Fruit fly (Drosophila melanogaster): ENCODE results near the gene CG3734.

CG3734 gene

DNA sequence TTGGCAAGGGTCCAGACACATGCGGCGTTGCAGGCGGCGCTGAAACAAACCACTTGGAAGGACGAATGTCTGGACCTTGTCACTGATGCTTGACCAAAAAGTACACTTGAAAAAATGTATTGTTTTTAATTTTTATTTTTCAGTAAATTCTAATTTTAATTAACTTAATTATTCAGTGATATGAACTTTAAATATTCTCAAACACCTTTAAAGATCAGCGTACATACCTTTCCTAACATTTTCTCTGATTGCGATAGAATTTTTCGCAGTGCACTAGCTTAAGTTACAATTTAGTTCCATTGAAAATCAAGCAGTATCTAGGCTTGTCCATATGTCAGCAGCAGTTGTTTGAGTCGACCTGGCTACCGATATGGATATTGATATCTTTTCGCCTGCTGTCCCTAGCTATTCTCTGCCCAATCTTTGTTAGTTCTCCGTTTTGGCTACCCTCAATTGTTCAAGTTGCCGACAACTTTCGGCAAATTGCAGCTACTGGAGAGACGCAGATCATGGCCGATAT, 48.4 kb upstream of the CG3734 start (continued):
- no peak for TF ChIP-seq CG13287 (GFP tag; IDR thresholded peaks at IDR 0.05; ENCODE audit: partially characterized antibody)
- TF ChIP-seq Ptx1 (GFP tag; IDR thresholded peaks at IDR 0.05): no peak
- peak; percentile 36 for TF ChIP-seq CG4424 (GFP tag; optimal IDR thresholded peaks at IDR 0.05)
- TF ChIP-seq CG14667 (GFP tag; IDR thresholded peaks at IDR 0.05): no peak
- TF ChIP-seq Ets65A (GFP tag): peak; percentile 90
- no peak for TF ChIP-seq Fer1 (GFP tag; optimal IDR thresholded peaks at IDR 0.05)
- TF ChIP-seq tll (GFP tag; optimal IDR thresholded peaks at IDR 0.05): peak in 1 of 2 experiments; percentile 91
- TF ChIP-seq Hr3 (GFP tag; optimal IDR thresholded peaks at IDR 0.05): no peak
- TF ChIP-seq CG18011 (GFP tag; optimal IDR thresholded peaks at IDR 0.05): no peak
- no peak for TF ChIP-seq B-H2 (GFP tag; optimal IDR thresholded peaks at IDR 0.05)
- TF ChIP-seq Hr51 (GFP tag; optimal IDR thresholded peaks at IDR 0.05): no peak
- no peak for TF ChIP-seq Poxn (GFP tag; IDR thresholded peaks at IDR 0.05)
- no peak for TF ChIP-seq klu (GFP tag; IDR thresholded peaks at IDR 0.05)
- TF ChIP-seq en (GFP tag; optimal IDR thresholded peaks at IDR 0.05): no peak
- TF ChIP-seq dmrt11E (tag; optimal IDR thresholded peaks at IDR 0.05): peak; percentile 78
- no peak for TF ChIP-seq HLHmδ (GFP tag; optimal IDR thresholded peaks at IDR 0.05)
- peak; percentile 32 for TF ChIP-seq tin (GFP tag; optimal IDR thresholded peaks at IDR 0.05)
- TF ChIP-seq CG17912 (GFP tag; optimal IDR thresholded peaks at IDR 0.05): no peak
- no peak for TF ChIP-seq Gug (GFP tag; IDR thresholded peaks at IDR 0.05)
- TF ChIP-seq CG17186 (GFP tag; optimal IDR thresholded peaks at IDR 0.05): no peak
- TF ChIP-seq Doc2 (GFP tag; IDR thresholded peaks at IDR 0.05): no peak
- peak; percentile 99 for TF ChIP-seq CG7271 (tag; optimal IDR thresholded peaks at IDR 0.05)
- no peak for TF ChIP-seq btn (GFP tag; optimal IDR thresholded peaks at IDR 0.05)
- TF ChIP-seq Aef1 (GFP tag; IDR thresholded peaks at IDR 0.05): no peak
- TF ChIP-seq CG1602 (GFP tag; optimal IDR thresholded peaks at IDR 0.05): peak; percentile 24
- TF ChIP-seq NK7.1 (GFP tag; optimal IDR thresholded peaks at IDR 0.05): no peak
- TF ChIP-seq NC2β (GFP tag; optimal IDR thresholded peaks at IDR 0.05): no peak
- no peak for TF ChIP-seq dati (GFP tag; IDR thresholded peaks at IDR 0.05)
- TF ChIP-seq oc (tag; optimal IDR thresholded peaks at IDR 0.05): no peak
- no peak for TF ChIP-seq CG11247 (GFP tag; IDR thresholded peaks at IDR 0.05)
- TF ChIP-seq CTCF (GFP tag; optimal IDR thresholded peaks at IDR 0.05): no peak
- TF ChIP-seq pita (GFP tag; optimal IDR thresholded peaks at IDR 0.05): no peak
- TF ChIP-seq CG11398 (GFP tag; optimal IDR thresholded peaks at IDR 0.05): no peak
- no peak for TF ChIP-seq CG14014 (GFP tag; IDR thresholded peaks at IDR 0.05)
- no peak for TF ChIP-seq jumu (GFP tag; optimal IDR thresholded peaks at IDR 0.05)
- TF ChIP-seq CG1603 (tag; optimal IDR thresholded peaks at IDR 0.05): peak; percentile 36
- TF ChIP-seq luna (GFP tag; optimal IDR thresholded peaks at IDR 0.05): no peak
- no peak for TF ChIP-seq aop (GFP tag; IDR thresholded peaks at IDR 0.05)
- TF ChIP-seq CG9932 (GFP tag; IDR thresholded peaks at IDR 0.05): no peak
- no peak for TF ChIP-seq CG3065 (GFP tag; optimal IDR thresholded peaks at IDR 0.05)
- no peak for TF ChIP-seq BtbVII (GFP tag; optimal IDR thresholded peaks at IDR 0.05)
- no peak for TF ChIP-seq ERR (GFP tag; optimal IDR thresholded peaks at IDR 0.05)
- no peak for TF ChIP-seq Nf-YC (tag; optimal IDR thresholded peaks at IDR 0.05)
- no peak for TF ChIP-seq pros (GFP tag; optimal IDR thresholded peaks at IDR 0.05)
- peak; percentile 86 for TF ChIP-seq twi (tag; optimal IDR thresholded peaks at IDR 0.05)
- TF ChIP-seq CG10979 (tag; optimal IDR thresholded peaks at IDR 0.05): peak; percentile 69
- no peak for TF ChIP-seq Mad (GFP tag; optimal IDR thresholded peaks at IDR 0.05)
- TF ChIP-seq CG14860 (GFP tag; IDR thresholded peaks at IDR 0.05; ENCODE audit: partially characterized antibody): no peak
- no peak for TF ChIP-seq abd-A (tag; optimal IDR thresholded peaks at IDR 0.05)
- TF ChIP-seq CG2712 (tag; optimal IDR thresholded peaks at IDR 0.05): peak; percentile 64
- TF ChIP-seq sc (optimal IDR thresholded peaks at IDR 0.05): no peak
- no peak for TF ChIP-seq sc (GFP tag; optimal IDR thresholded peaks at IDR 0.05)
- no peak for TF ChIP-seq kay (GFP tag; optimal IDR thresholded peaks at IDR 0.05)
